Worm (Caenorhabditis elegans) whole organism, L3 larva: ENCODE results near the gene fut-4.

Source experiments
- R02D3.7 ChIP-seq: fragments of 150-350 bp; optimal IDR thresholded peaks from 2 replicates; lab custom pipeline; 2014; ENCODE audit warnings: missing biosample characterization, missing genetic modification characterization
- ZK546.5 ChIP-seq: sonication (generic microtip); optimal IDR thresholded peaks from 2 replicates; lab custom pipeline; 2017; ENCODE audit warnings: missing biosample characterization, missing genetic modification characterization
- aly-2 ChIP-seq: fragments of 150-350 bp; optimal IDR thresholded peaks from 2 replicates; lab custom pipeline; 2014; ENCODE audit warnings: missing biosample characterization, missing genetic modification characterization
- ceh-16 ChIP-seq: sonication (generic microtip); optimal IDR thresholded peaks from 2 replicates; lab custom pipeline; 2017; ENCODE audit warnings: missing biosample characterization, missing genetic modification characterization
- ceh-28 ChIP-seq: fragments of 150-350 bp; optimal IDR thresholded peaks from 2 replicates; lab custom pipeline; 2014; ENCODE audit warnings: missing biosample characterization, missing genetic modification reagents, missing genetic modification characterization
- ceh-9 ChIP-seq: sonication (generic microtip); optimal IDR thresholded peaks from 2 replicates; lab custom pipeline; 2018; ENCODE audit warnings: missing biosample characterization, missing genetic modification characterization
- egl-5 ChIP-seq: fragments of 150-350 bp; optimal IDR thresholded peaks from 2 replicates; lab custom pipeline; 2017; ENCODE audit warnings: missing biosample characterization, missing genetic modification reagents, missing genetic modification characterization, inconsistent platforms
- elt-1 ChIP-seq: fragments of 150-350 bp; optimal IDR thresholded peaks from 2 replicates; lab custom pipeline; 2014; ENCODE audit warnings: missing biosample characterization, missing genetic modification characterization
- elt-2 ChIP-seq: sonication (generic microtip); optimal IDR thresholded peaks from 2 replicates; lab custom pipeline; 2016; ENCODE audit warnings: missing genetic modification reagents, mild to moderate bottlenecking, missing genetic modification characterization, missing compliant biosample characterization
- elt-3 ChIP-seq, 3 experiments: fragments of 150-350 bp in 1 of 3; sonication (generic microtip) in 2 of 3; optimal IDR thresholded peaks; 2 replicates in 2 of 3; 4 replicates in 1 of 3; lab custom pipeline; 2014 to 2017; ENCODE audit warnings: missing biosample characterization in 3 of 3, missing genetic modification characterization in 3 of 3
- fkh-10 ChIP-seq: sonication (generic microtip); optimal IDR thresholded peaks from 2 replicates; lab custom pipeline; 2017; ENCODE audit warnings: missing biosample characterization, missing genetic modification reagents, missing genetic modification characterization
- fos-1 ChIP-seq: fragments of 150-350 bp; optimal IDR thresholded peaks from 2 replicates; lab custom pipeline; 2014; ENCODE audit warnings: missing biosample characterization, missing genetic modification characterization
- hmg-11 ChIP-seq: sonication (generic microtip); optimal IDR thresholded peaks from 2 replicates; lab custom pipeline; 2016; ENCODE audit warnings: missing genetic modification characterization, missing compliant biosample characterization
- lin-15B ChIP-seq: fragments of 150-350 bp; optimal IDR thresholded peaks from 2 replicates; lab custom pipeline; 2014; ENCODE audit warnings: missing biosample characterization, missing genetic modification characterization
- lin-39 ChIP-seq: fragments of 150-350 bp; optimal IDR thresholded peaks from 2 replicates; lab custom pipeline; 2018; ENCODE audit warnings: missing biosample characterization, missing genetic modification reagents, missing genetic modification characterization
- lsy-12 ChIP-seq: sonication (generic microtip); optimal IDR thresholded peaks from 2 replicates; lab custom pipeline; 2016; ENCODE audit warnings: mild to moderate bottlenecking, missing genetic modification characterization, missing compliant biosample characterization
- mdl-1 ChIP-seq: fragments of 150-350 bp; optimal IDR thresholded peaks from 2 replicates; lab custom pipeline; 2014; ENCODE audit warnings: missing biosample characterization, missing genetic modification characterization
- mml-1 ChIP-seq: fragments of 150-350 bp; sonication (generic microtip); optimal IDR thresholded peaks from 3 replicates; lab custom pipeline; 2014; ENCODE audit warnings: missing biosample characterization, missing genetic modification characterization
- nfya-1 ChIP-seq: sonication (generic microtip); optimal IDR thresholded peaks from 2 replicates; lab custom pipeline; 2017; ENCODE audit warnings: missing genetic modification characterization, mild to moderate bottlenecking, missing compliant biosample characterization, antibody characterized with exemption, moderate library complexity; ENCODE audit not compliant: insufficient read depth
- nhr-11 ChIP-seq: fragments of 150-350 bp; optimal IDR thresholded peaks from 2 replicates; lab custom pipeline; 2014; ENCODE audit warnings: missing biosample characterization, missing genetic modification characterization
- nhr-12 ChIP-seq: fragments of 150-350 bp; optimal IDR thresholded peaks from 2 replicates; lab custom pipeline; 2014; ENCODE audit warnings: missing biosample characterization, missing genetic modification characterization
- nhr-23 ChIP-seq: fragments of 150-350 bp; optimal IDR thresholded peaks from 2 replicates; lab custom pipeline; 2014; ENCODE audit warnings: missing biosample characterization, missing genetic modification reagents, missing genetic modification characterization
- nhr-237 ChIP-seq: fragments of 150-350 bp; optimal IDR thresholded peaks from 2 replicates; lab custom pipeline; 2014; ENCODE audit warnings: missing biosample characterization, missing genetic modification characterization
- nhr-25 ChIP-seq: sonication (generic microtip); optimal IDR thresholded peaks from 2 replicates; lab custom pipeline; 2017; ENCODE audit warnings: missing biosample characterization, missing genetic modification characterization
- nhr-28 ChIP-seq: fragments of 150-350 bp; optimal IDR thresholded peaks from 2 replicates; lab custom pipeline; 2014; ENCODE audit warnings: missing biosample characterization, missing genetic modification characterization
- nhr-43 ChIP-seq: sonication (generic microtip); optimal IDR thresholded peaks from 2 replicates; lab custom pipeline; 2016; ENCODE audit warnings: mild to moderate bottlenecking, missing genetic modification characterization, missing compliant biosample characterization; ENCODE audit not compliant: poor library complexity, severe bottlenecking
- nhr-67 ChIP-seq: fragments of 150-350 bp; optimal IDR thresholded peaks from 2 replicates; lab custom pipeline; 2014; ENCODE audit warnings: missing biosample characterization, missing genetic modification characterization
- pha-4 ChIP-seq: fragments of 150-350 bp; optimal IDR thresholded peaks from 2 replicates; lab custom pipeline; 2014; ENCODE audit warnings: missing biosample characterization, missing genetic modification reagents, missing genetic modification characterization
- pqm-1 ChIP-seq: fragments of 150-350 bp; optimal IDR thresholded peaks from 2 replicates; lab custom pipeline; 2017; ENCODE audit warnings: missing biosample characterization, missing genetic modification characterization, inconsistent platforms
- skn-1 ChIP-seq: fragments of 150-350 bp; optimal IDR thresholded peaks from 2 replicates; lab custom pipeline; 2014; ENCODE audit warnings: missing biosample characterization, missing genetic modification characterization
- snpc-4 ChIP-seq: fragments of 150-350 bp; optimal IDR thresholded peaks from 2 replicates; lab custom pipeline; 2014; ENCODE audit warnings: missing biosample characterization, missing genetic modification characterization
- tbx-2 ChIP-seq: sonication (generic microtip); optimal IDR thresholded peaks from 2 replicates; lab custom pipeline; 2016; ENCODE audit warnings: mild to moderate bottlenecking, missing genetic modification characterization, missing compliant biosample characterization
- unc-39 ChIP-seq: sonication (generic microtip); optimal IDR thresholded peaks from 4 replicates; lab custom pipeline; 2017; ENCODE audit warnings: missing biosample characterization, missing genetic modification characterization
- unc-62 ChIP-seq: fragments of 150-350 bp; sonication (generic microtip); optimal IDR thresholded peaks from 4 replicates; lab custom pipeline; 2014; ENCODE audit warnings: missing biosample characterization, missing genetic modification reagents, missing genetic modification characterization
- zag-1 ChIP-seq: fragments of 150-350 bp; optimal IDR thresholded peaks from 2 replicates; lab custom pipeline; 2014; ENCODE audit warnings: missing biosample characterization, missing genetic modification characterization
- ztf-11 ChIP-seq: fragments of 150-350 bp; optimal IDR thresholded peaks from 2 replicates; lab custom pipeline; 2014; ENCODE audit warnings: missing biosample characterization, missing genetic modification characterization

The fut-4 gene

DNA sequence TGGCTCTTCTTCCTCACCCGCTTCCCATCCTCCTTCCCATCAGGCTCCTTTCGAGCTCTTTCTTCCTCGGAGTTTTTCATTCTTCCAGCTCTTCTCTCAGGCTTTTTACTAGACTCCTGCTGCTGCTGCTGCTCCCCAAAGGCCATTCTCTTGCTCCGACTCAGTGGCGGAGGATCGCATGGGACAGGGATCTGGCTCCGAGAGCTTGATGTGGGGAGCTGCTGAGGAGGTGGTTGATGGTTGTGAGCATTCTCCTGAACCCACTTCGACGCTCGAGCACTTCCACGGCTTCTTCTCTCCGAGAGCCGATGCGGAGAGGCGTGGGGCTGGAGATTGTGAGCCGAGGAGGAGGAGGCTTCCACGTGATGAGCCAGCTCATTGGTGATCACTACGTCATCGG is 36.5 kb downstream of the fut-4 start:
- TF ChIP-seq R02D3.7 (tag; lab: Kevin White, UChicago) (no peak), skn-1 (no peak), nhr-25 (no peak), zag-1 (no peak)

DNA sequence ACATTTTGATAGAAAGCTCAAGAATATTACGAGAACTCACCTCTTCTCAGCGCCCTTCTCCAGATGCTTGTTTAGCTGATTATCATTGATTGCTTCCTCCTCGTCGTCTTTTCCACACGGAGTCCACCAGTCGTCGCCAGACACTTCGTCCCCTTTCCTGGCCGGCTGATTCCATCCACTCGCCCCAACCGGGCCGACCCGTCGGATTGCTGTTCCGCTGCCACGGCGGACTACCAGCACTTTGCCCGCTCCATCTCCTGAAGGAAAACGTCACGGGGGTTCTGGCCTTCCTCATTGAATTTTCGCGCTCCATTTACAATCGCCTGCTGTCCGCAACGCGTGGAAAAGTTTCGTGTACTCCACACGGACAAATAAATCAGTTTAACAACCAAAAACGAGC is 39.0 kb downstream of the fut-4 start:
- TF ChIP-seq nhr-28 (tag; lab: Kevin White, UChicago): no peak
- TF ChIP-seq pqm-1: no peak
- no peak for TF ChIP-seq ceh-28
- no peak for TF ChIP-seq R02D3.7 (tag; lab: Kevin White, UChicago)
- no peak for TF ChIP-seq ztf-11
- no peak for TF ChIP-seq ZK546.5 (tag; lab: Kevin White, UChicago)
- TF ChIP-seq tbx-2 (tag; lab: Kevin White, UChicago): no peak
- TF ChIP-seq unc-39 (tag; lab: Kevin White, UChicago): no peak
- TF ChIP-seq fkh-10 (GFP tag; lab: Kevin White, UChicago): no peak
- no peak for TF ChIP-seq fos-1 (tag; lab: Kevin White, UChicago)
- no peak for TF ChIP-seq elt-2 (tag; lab: Kevin White, UChicago)
- TF ChIP-seq nhr-67 (tag; lab: Kevin White, UChicago): no peak
- no peak for TF ChIP-seq hmg-11 (tag; lab: Kevin White, UChicago)
- TF ChIP-seq, all 47 proteins: peak for 0

DNA sequence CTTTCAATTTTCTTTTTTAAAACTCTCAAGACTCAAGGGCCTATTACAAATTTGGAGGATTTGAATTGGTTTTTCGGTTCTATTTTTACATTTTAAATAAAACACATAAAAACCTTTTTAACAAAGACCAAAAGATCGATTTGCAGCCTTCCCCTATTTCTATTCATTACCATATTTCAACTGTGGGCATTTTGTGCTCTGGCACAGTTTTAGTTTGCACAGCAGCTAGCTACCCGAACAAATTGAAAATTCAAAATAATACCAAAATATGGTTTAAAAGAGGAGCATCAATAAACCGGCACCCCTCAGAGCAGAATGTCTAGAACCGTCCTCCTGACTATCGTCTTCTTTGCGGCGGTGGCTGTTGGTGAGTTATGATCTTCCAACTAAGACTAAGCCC is 41.0 kb downstream of the fut-4 start, which contains the start of gene F08D12.2:
Gene F08D12.2, plus strand, starts transcription at position 301 of the 400 bp plus-strand sequence.
- TF ChIP-seq nhr-23 (tag; lab: Kevin White, UChicago) (no peak), lin-39 (tag; lab: Kevin White, UChicago) (no peak), ceh-9 (tag; lab: Kevin White, UChicago) (no peak), lin-15B (no peak)

DNA sequence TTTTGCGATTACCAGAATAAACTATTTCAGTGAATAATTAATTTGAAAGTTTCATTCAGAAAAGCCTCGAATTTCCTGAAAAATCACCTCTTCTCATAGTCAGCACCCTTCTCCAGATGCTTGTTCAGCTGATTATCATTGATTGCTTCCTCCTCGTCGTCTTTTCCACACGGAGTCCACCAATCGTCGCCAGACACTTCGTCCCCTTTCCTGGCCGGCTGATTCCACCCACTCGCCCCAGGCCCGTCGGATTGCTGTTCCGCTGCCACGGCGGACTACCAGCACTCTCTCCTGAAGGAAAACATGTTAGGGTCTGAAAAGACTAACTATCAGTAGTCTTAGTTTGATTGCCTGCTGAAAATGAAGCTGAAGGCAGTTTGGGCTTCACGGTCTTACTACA is 41.5 kb downstream of the fut-4 start:
- TF ChIP-seq unc-62 (GFP tag; lab: Kevin White, UChicago) (no peak), elt-3 (tag; optimal IDR thresholded peaks at IDR 0.05; lab: Kevin White, UChicago) (no peak), nfya-1 (no peak), egl-5 (no peak), mml-1 (tag; lab: Kevin White, UChicago) (no peak), mdl-1 (tag; lab: Kevin White, UChicago) (no peak)

DNA sequence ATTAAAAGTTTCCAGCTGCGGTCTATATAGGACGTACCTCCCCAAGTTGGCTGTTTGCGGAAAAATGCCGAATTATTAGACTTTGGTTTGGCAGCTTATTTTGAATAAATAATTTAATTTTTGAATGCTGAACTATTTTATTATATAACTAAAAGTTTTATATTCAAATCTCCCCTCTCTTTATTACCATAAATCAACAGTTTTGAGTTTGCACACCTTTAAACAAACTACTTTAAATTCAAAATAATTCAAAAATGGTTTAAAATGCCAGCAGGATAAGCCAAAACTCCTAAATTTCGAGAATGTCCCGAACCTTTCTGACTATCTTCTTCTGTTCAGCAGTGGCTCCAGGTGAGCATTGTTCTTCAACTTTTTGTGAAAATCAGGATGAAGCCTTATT is 43.1 kb downstream of the fut-4 start, which contains the start of gene F08D12.3:
Gene F08D12.3, plus strand, starts transcription at position 301 of the 400 bp plus-strand sequence.
- TF ChIP-seq nhr-11 (tag; lab: Kevin White, UChicago) (no peak), pha-4 (tag; lab: Kevin White, UChicago) (no peak), nhr-67 (tag; lab: Kevin White, UChicago) (no peak), ceh-16 (no peak), nfya-1 (no peak), nhr-12 (tag; lab: Kevin White, UChicago) (no peak), hmg-11 (tag; lab: Kevin White, UChicago) (no peak)

DNA sequence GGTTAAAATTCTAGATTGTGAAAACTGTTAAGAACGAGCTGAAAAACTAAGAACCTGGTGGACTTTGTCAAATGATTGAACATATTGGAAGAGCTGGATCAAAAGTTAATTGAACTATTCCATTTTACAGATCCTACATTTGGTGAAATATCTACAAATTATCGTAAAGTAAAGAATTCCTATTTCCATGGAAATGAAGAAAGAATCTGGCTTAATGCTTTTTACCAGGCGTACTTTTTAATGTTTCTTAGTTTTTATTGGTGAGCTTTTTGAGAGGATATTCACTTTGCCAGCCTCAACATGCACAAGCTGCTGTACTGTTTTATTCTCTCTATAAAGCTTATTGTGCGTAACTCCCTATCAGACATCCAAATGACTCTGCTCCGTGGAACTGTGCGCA is 44.5 kb downstream of the fut-4 start, which contains the start of gene F08D12.4:
Gene F08D12.4, plus strand, starts transcription at position 301 of the 400 bp plus-strand sequence.
- no peak for TF ChIP-seq nhr-23 (tag; lab: Kevin White, UChicago)
- no peak for TF ChIP-seq lsy-12 (tag; lab: Kevin White, UChicago)
- no peak for TF ChIP-seq elt-1 (tag; lab: Kevin White, UChicago)
- no peak for TF ChIP-seq aly-2 (tag; lab: Kevin White, UChicago)
- no peak for TF ChIP-seq nhr-237 (tag; lab: Kevin White, UChicago)
- TF ChIP-seq nfya-1: no peak
- TF ChIP-seq pha-4 (tag; lab: Kevin White, UChicago): no peak
- TF ChIP-seq nhr-43 (tag; lab: Kevin White, UChicago): no peak
- no peak for TF ChIP-seq snpc-4 (tag; lab: Kevin White, UChicago)
